Worm (Caenorhabditis elegans) whole organism, L3 larva: ENCODE measurements around the gene W07G4.8.

Experiments used
- nhr-11 ChIP-seq: fragments of 150-350 bp; optimal IDR thresholded peaks from 2 replicates; lab custom pipeline; 2014; ENCODE audit warnings: missing biosample characterization, missing genetic modification characterization
- nhr-237 ChIP-seq: fragments of 150-350 bp; optimal IDR thresholded peaks from 2 replicates; lab custom pipeline; 2014; ENCODE audit warnings: missing biosample characterization, missing genetic modification characterization

ce11 chrV:13003378-13003777 lies 46.0 kb downstream of the W07G4.8 start:
- TF ChIP-seq nhr-237 (tag; lab: Kevin White, UChicago) (no peak), nhr-11 (tag; lab: Kevin White, UChicago) (no peak)
